Worm (Caenorhabditis elegans) whole organism, L4 larva: ENCODE data around the gene clpf-1.

Experiments used
- D1046.2 ChIP-seq: fragments of 200-800 bp; sonication (Bioruptor generic); IDR thresholded peaks from 2 replicates; pipeline ENCODE4 v1.3.6; 2022; ENCODE audit warnings: missing genetic modification characterization, missing compliant biosample characterization
- F44E2.7 ChIP-seq: fragments of 200-800 bp; sonication (Bioruptor generic); IDR thresholded peaks from 2 replicates; pipeline ENCODE4 v2.1.2; 2022; ENCODE audit warnings: missing genetic modification characterization, missing compliant biosample characterization
- F49E8.2 ChIP-seq: sonication (generic microtip); optimal IDR thresholded peaks from 2 replicates; lab custom pipeline; 2016; ENCODE audit warnings: missing compliant biosample characterization, mild to moderate bottlenecking, missing genetic modification characterization, borderline replicate concordance
- R02D3.7 ChIP-seq: fragments of 150-350 bp; sonication (generic microtip); optimal IDR thresholded peaks from 3 replicates; lab custom pipeline; 2014; ENCODE audit warnings: missing biosample characterization, missing genetic modification characterization
- Y105C5A.15 ChIP-seq: fragments of 200-800 bp; sonication (Bioruptor generic); IDR thresholded peaks from 2 replicates; pipeline ENCODE4 v1.3.6; 2022; ENCODE audit warnings: missing genetic modification characterization, missing compliant biosample characterization
- Y48G9A.11 ChIP-seq: fragments of 200-800 bp; sonication (Bioruptor generic); IDR thresholded peaks from 2 replicates; pipeline ENCODE4 v1.3.6; 2022; ENCODE audit warnings: missing genetic modification reagents, missing genetic modification characterization, missing compliant biosample characterization
- Y75B8A.6 ChIP-seq: fragments of 200-800 bp; sonication (Bioruptor generic); IDR thresholded peaks from 2 replicates; pipeline ENCODE4 v1.3.6; 2022; ENCODE audit warnings: missing genetic modification reagents, missing genetic modification characterization, missing compliant biosample characterization
- ZK337.2 ChIP-seq: fragments of 200-800 bp; sonication (Bioruptor generic); IDR thresholded peaks from 2 replicates; pipeline ENCODE4 v1.3.6; 2022; ENCODE audit warnings: missing genetic modification reagents, missing genetic modification characterization, missing compliant biosample characterization
- aly-2 ChIP-seq: sonication (generic microtip); optimal IDR thresholded peaks from 2 replicates; lab custom pipeline; 2018; ENCODE audit warnings: missing biosample characterization, missing genetic modification characterization
- ceh-20 ChIP-seq: fragments of 200-800 bp; sonication (Bioruptor generic); IDR thresholded peaks from 2 replicates; pipeline ENCODE4 v1.3.6; 2022; ENCODE audit warnings: missing genetic modification reagents, missing genetic modification characterization, missing compliant biosample characterization
- ceh-28 ChIP-seq: fragments of 150-350 bp; optimal IDR thresholded peaks from 2 replicates; lab custom pipeline; 2014; ENCODE audit warnings: missing biosample characterization, missing genetic modification reagents, missing genetic modification characterization
- ceh-62 ChIP-seq: sonication (generic microtip); optimal IDR thresholded peaks from 2 replicates; lab custom pipeline; 2017; ENCODE audit warnings: missing biosample characterization, missing genetic modification characterization
- daf-19 ChIP-seq: fragments of 200-800 bp; sonication (Bioruptor generic); conservative IDR thresholded peaks from 2 replicates; pipeline ENCODE4 v1.3.6; 2022; ENCODE audit warnings: missing genetic modification characterization, missing compliant biosample characterization
- dmd-8 ChIP-seq: fragments of 200-800 bp; sonication (Bioruptor generic); IDR thresholded peaks from 2 replicates; pipeline ENCODE4 v1.3.6; 2022; ENCODE audit warnings: missing genetic modification characterization, missing compliant biosample characterization
- dmd-9 ChIP-seq: fragments of 200-800 bp; sonication (Bioruptor generic); IDR thresholded peaks from 2 replicates; pipeline ENCODE4 v1.3.6; 2022; ENCODE audit warnings: missing genetic modification reagents, missing genetic modification characterization, missing compliant biosample characterization
- dpl-1 ChIP-seq: fragments of 150-350 bp; optimal IDR thresholded peaks from 2 replicates; lab custom pipeline; 2014; ENCODE audit warnings: missing biosample characterization, missing genetic modification reagents, missing genetic modification characterization
- duxl-1 ChIP-seq: sonication (generic microtip); optimal IDR thresholded peaks from 2 replicates; lab custom pipeline; 2016; ENCODE audit warnings: mild to moderate bottlenecking, missing genetic modification characterization, moderate library complexity, missing compliant biosample characterization; ENCODE audit not compliant: poor library complexity
- dve-1 ChIP-seq: sonication (generic microtip); optimal IDR thresholded peaks from 2 replicates; lab custom pipeline; 2017; ENCODE audit warnings: antibody characterized with exemption, mild to moderate bottlenecking, missing genetic modification characterization, missing compliant biosample characterization; ENCODE audit not compliant: insufficient read depth
- fos-1 ChIP-seq: fragments of 150-350 bp; optimal IDR thresholded peaks from 2 replicates; lab custom pipeline; 2014; ENCODE audit warnings: missing biosample characterization, missing genetic modification characterization
- lim-7 ChIP-seq: fragments of 200-800 bp; sonication (Bioruptor generic); IDR thresholded peaks from 2 replicates; pipeline ENCODE4 v1.3.6; 2022; ENCODE audit warnings: missing genetic modification characterization, missing compliant biosample characterization
- lin-13 ChIP-seq: fragments of 150-350 bp; optimal IDR thresholded peaks from 2 replicates; lab custom pipeline; 2014; ENCODE audit warnings: missing biosample characterization, missing genetic modification reagents, missing genetic modification characterization
- lin-15B ChIP-seq: fragments of 150-350 bp; sonication (generic microtip); optimal IDR thresholded peaks from 3 replicates; lab custom pipeline; 2014; ENCODE audit warnings: missing biosample characterization, missing genetic modification characterization
- lin-29 ChIP-seq: fragments of 200-800 bp; sonication (Bioruptor generic); IDR thresholded peaks from 2 replicates; pipeline ENCODE4 v1.3.6; 2022; ENCODE audit warnings: missing genetic modification reagents, missing genetic modification characterization, missing compliant biosample characterization
- lin-38 ChIP-seq: fragments of 200-800 bp; sonication (Bioruptor generic); IDR thresholded peaks from 2 replicates; pipeline ENCODE4 v1.3.6; 2022; ENCODE audit warnings: missing genetic modification reagents, missing genetic modification characterization, missing compliant biosample characterization
- lir-3 ChIP-seq: sonication (generic microtip); optimal IDR thresholded peaks from 2 replicates; lab custom pipeline; 2016; ENCODE audit warnings: mild to moderate bottlenecking, missing genetic modification characterization, missing compliant biosample characterization
- madf-5 ChIP-seq, 2 experiments: fragments of 200-800 bp; sonication (Bioruptor generic); IDR thresholded peaks; 2 replicates each; pipeline ENCODE4 v1.3.6; 2022; ENCODE audit warnings: missing compliant biosample characterization in 2 of 2, missing genetic modification characterization in 2 of 2
- mdl-1 ChIP-seq, 2 experiments: fragments of 150-350 bp in 1 of 2; sonication (generic microtip) in 1 of 2; optimal IDR thresholded peaks; 2 replicates each; lab custom pipeline; 2014 to 2017; ENCODE audit warnings: missing biosample characterization in 2 of 2, missing genetic modification characterization in 2 of 2
- mdt-29 ChIP-seq: fragments of 200-800 bp; sonication (Bioruptor generic); IDR thresholded peaks from 2 replicates; pipeline ENCODE4 v1.3.6; 2022; ENCODE audit warnings: missing genetic modification reagents, missing genetic modification characterization, missing compliant biosample characterization
- mxl-2 ChIP-seq: fragments of 200-800 bp; sonication (Bioruptor generic); conservative IDR thresholded peaks from 2 replicates; pipeline ENCODE4 v1.3.6; 2022; ENCODE audit warnings: missing genetic modification reagents, missing genetic modification characterization, missing compliant biosample characterization
- mxl-3 ChIP-seq: fragments of 200-800 bp; sonication (Bioruptor generic); optimal IDR thresholded peaks from 2 replicates; lab custom pipeline; 2018; ENCODE audit warnings: mild to moderate bottlenecking, missing genetic modification characterization, missing compliant biosample characterization
- nhr-102 ChIP-seq: sonication (generic microtip); optimal IDR thresholded peaks from 2 replicates; lab custom pipeline; 2016; ENCODE audit warnings: mild to moderate bottlenecking, missing genetic modification characterization, moderate library complexity, missing compliant biosample characterization
- nhr-42 ChIP-seq: fragments of 200-800 bp; sonication (Bioruptor generic); IDR thresholded peaks from 2 replicates; pipeline ENCODE4 v1.3.6; 2022; ENCODE audit warnings: missing genetic modification characterization, missing compliant biosample characterization
- nhr-48 ChIP-seq: sonication (generic microtip); optimal IDR thresholded peaks from 2 replicates; lab custom pipeline; 2016; ENCODE audit warnings: mild to moderate bottlenecking, missing genetic modification characterization, missing compliant biosample characterization
- nhr-6 ChIP-seq: fragments of 150-350 bp; optimal IDR thresholded peaks from 2 replicates; lab custom pipeline; 2014; ENCODE audit warnings: missing biosample characterization, missing genetic modification characterization
- pha-4 ChIP-seq, 2 experiments: fragments of 150-350 bp in 1 of 2; fragments of 200-800 bp in 1 of 2; sonication (Bioruptor generic) in 1 of 2; IDR thresholded peaks in 1 of 2; optimal IDR thresholded peaks in 1 of 2; 2 replicates each; pipeline versions ENCODE4 v1.3.6 to Lab custom; 2014 to 2022; ENCODE audit warnings: missing genetic modification characterization in 2 of 2, missing genetic modification reagents in 2 of 2, missing biosample characterization in 1 of 2, missing compliant biosample characterization in 1 of 2
- pqm-1 ChIP-seq: sonication (generic microtip); optimal IDR thresholded peaks from 2 replicates; lab custom pipeline; 2017; ENCODE audit warnings: missing biosample characterization, missing genetic modification characterization
- rbr-2 ChIP-seq: sonication (generic microtip); optimal IDR thresholded peaks from 2 replicates; lab custom pipeline; 2016; ENCODE audit warnings: missing genotype, missing genetic modification characterization, missing compliant biosample characterization
- set-16 ChIP-seq: fragments of 200-800 bp; sonication (Bioruptor generic); IDR thresholded peaks from 2 replicates; pipeline ENCODE4 v1.3.6; 2022; ENCODE audit warnings: missing genetic modification reagents, missing genetic modification characterization, missing compliant biosample characterization
- snpc-1.2 ChIP-seq: fragments of 200-800 bp; sonication (Bioruptor generic); IDR thresholded peaks from 2 replicates; pipeline ENCODE4 v1.3.6; 2022; ENCODE audit warnings: missing genetic modification reagents, missing genetic modification characterization, missing compliant biosample characterization
- snpc-4 ChIP-seq: fragments of 150-350 bp; optimal IDR thresholded peaks from 2 replicates; lab custom pipeline; 2014; ENCODE audit warnings: missing biosample characterization, missing genetic modification characterization
- spr-1 ChIP-seq: sonication (generic microtip); optimal IDR thresholded peaks from 2 replicates; lab custom pipeline; 2016; ENCODE audit warnings: mild to moderate bottlenecking, missing genetic modification characterization, missing compliant biosample characterization
- tra-1 ChIP-seq: fragments of 200-800 bp; sonication (Bioruptor generic); IDR thresholded peaks from 2 replicates; pipeline ENCODE4 v1.3.6; 2022; ENCODE audit warnings: missing genetic modification reagents, missing genetic modification characterization, missing compliant biosample characterization
- unc-130 ChIP-seq: sonication (generic microtip); optimal IDR thresholded peaks from 2 replicates; lab custom pipeline; 2016; ENCODE audit warnings: missing genetic modification reagents, missing genetic modification characterization, missing compliant biosample characterization
- unc-39 ChIP-seq: sonication (generic microtip); optimal IDR thresholded peaks from 2 replicates; lab custom pipeline; 2017; ENCODE audit warnings: missing biosample characterization, missing genetic modification characterization
- unc-62 ChIP-seq, 3 experiments: fragments of 150-350 bp in 1 of 3; sonication (generic microtip); optimal IDR thresholded peaks in 2 of 3; peaks in 1 of 3; 1 replicate in 1 of 3; 2 replicates in 2 of 3; lab custom pipeline; 2014 to 2017; ENCODE audit warnings: missing biosample characterization in 3 of 3, missing genetic modification characterization in 3 of 3, missing genetic modification reagents in 3 of 3, missing genotype in 1 of 3
- vab-7 ChIP-seq: fragments of 200-800 bp; sonication (Bioruptor generic); IDR thresholded peaks from 2 replicates; pipeline ENCODE4 v1.3.6; 2022; ENCODE audit warnings: missing genetic modification reagents, missing genetic modification characterization, missing compliant biosample characterization
- zfp-3 ChIP-seq: fragments of 200-800 bp; sonication (Bioruptor generic); conservative IDR thresholded peaks from 2 replicates; pipeline ENCODE4 v1.3.6; 2022; ENCODE audit warnings: missing genetic modification reagents, missing genetic modification characterization, missing compliant biosample characterization
- zip-2 ChIP-seq: fragments of 150-350 bp; optimal IDR thresholded peaks from 2 replicates; lab custom pipeline; 2014; ENCODE audit warnings: missing biosample characterization, missing genetic modification characterization

Gene clpf-1

ce11 chrIII:3389426-3390020, 8.0 kb upstream of the clpf-1 start, which contains the start of the genes elmd-1 and hecw-1 (continued):
- TF ChIP-seq set-16 (peak; percentile 34; the same call in 1 of the 2 replicates), ceh-28 (no peak), pha-4 (GFP tag; IDR thresholded peaks at IDR 0.05; lab: Robert Waterston, UW) (peak; percentile 60; the same call in 1 of the 2 replicates), pha-4 (tag; optimal IDR thresholded peaks at IDR 0.05; lab: Kevin White, UChicago) (peak; percentile 51), ZK337.2 (GFP tag; lab: Robert Waterston, UW) (no peak), unc-130 (GFP tag; lab: Kevin White, UChicago) (peak; percentile 5), nhr-48 (peak; percentile 46), ceh-62 (tag; lab: Kevin White, UChicago) (no peak), vab-7 (peak; percentile 81), tra-1 (GFP tag; lab: Robert Waterston, UW) (peak; percentile 72), lir-3 (tag; lab: Kevin White, UChicago) (no peak), pqm-1 (tag; lab: Kevin White, UChicago) (no peak), rbr-2 (tag; lab: Kevin White, UChicago) (peak; percentile 31), dmd-8 (GFP tag; lab: Robert Waterston, UW) (peak; percentile 85), mxl-3 (GFP tag; lab: Kevin White, UChicago) (peak; percentile 60), ceh-20 (GFP tag; lab: Robert Waterston, UW) (peak; percentile 56; the same call in 1 of the 2 replicates), dve-1 (tag; lab: Kevin White, UChicago) (peak; percentile 73), snpc-4 (tag; lab: Kevin White, UChicago) (no peak), lin-38 (peak; percentile 74), duxl-1 (tag; lab: Kevin White, UChicago) (peak; percentile 55), lin-29 (GFP tag; lab: Robert Waterston, UW) (0 out of 2 replicates have a peak, but pooled peaks have one; percentile 60), madf-5 (GFP tag; IDR thresholded peaks at IDR 0.05; lab: Robert Waterston, UW) (no peak), nhr-6 (peak; percentile 26), mdt-29 (GFP tag; lab: Robert Waterston, UW) (no peak), R02D3.7 (tag; lab: Kevin White, UChicago) (no peak), lin-15B (no peak), zfp-3 (GFP tag; lab: Robert Waterston, UW) (peak; percentile 77; the same call in 1 of the 2 replicates), lim-7 (peak; percentile 73), Y105C5A.15 (0 out of 2 replicates have a peak, but pooled peaks have one; percentile 50), fos-1 (tag; lab: Kevin White, UChicago) (no peak), nhr-102 (tag; lab: Kevin White, UChicago) (no peak), aly-2 (tag; lab: Kevin White, UChicago) (no peak), daf-19 (no peak; the same call in 1 of the 2 replicates), Y75B8A.6 (GFP tag; lab: Robert Waterston, UW) (no peak), spr-1 (tag; lab: Kevin White, UChicago) (no peak), Y48G9A.11 (GFP tag; lab: Robert Waterston, UW) (peak; percentile 26; the same call in 1 of the 2 replicates), snpc-1.2 (GFP tag; lab: Robert Waterston, UW) (0 out of 2 replicates have a peak, but pooled peaks have one; percentile 56), zip-2 (no peak), mxl-2 (no peak), mdl-1 (tag; optimal IDR thresholded peaks at IDR 0.05; lab: Kevin White, UChicago) (peak in 1 of 2 experiments; percentile 46), dpl-1 (GFP tag; lab: Kevin White, UChicago) (peak; percentile 5), dmd-9 (GFP tag; lab: Robert Waterston, UW) (no peak), D1046.2 (peak; percentile 61; the same call in 1 of the 2 replicates), unc-62 (GFP tag; optimal IDR thresholded peaks at IDR 0.05 in 1 of 2; lab: Kevin White, UChicago) (peak in 1 of 2 experiments; percentile 56), unc-62 (tag; optimal IDR thresholded peaks at IDR 0.05; lab: Kevin White, UChicago) (no peak), F44E2.7 (GFP tag; lab: Robert Waterston, UW) (0 out of 2 replicates have a peak, but pooled peaks have one; percentile 26), F49E8.2 (tag; lab: Kevin White, UChicago) (peak; percentile 42), lin-13 (peak; percentile 63), unc-39 (tag; lab: Kevin White, UChicago) (no peak), nhr-42 (0 out of 2 replicates have a peak, but pooled peaks have one; percentile 5)
